Worm (Caenorhabditis elegans): ENCODE results near the gene F08F1.9.

The F08F1.9 gene

ce11 chrX:8381651-8382050, 29.0 kb downstream of the F08F1.9 start (continued):
- peak; percentile 87 for TF ChIP-seq die-1 (tag; optimal IDR thresholded peaks at IDR 0.05)
- TF ChIP-seq zim-3 (tag; optimal IDR thresholded peaks at IDR 0.05) = no peak
- TF ChIP-seq F52B5.7 (tag; optimal IDR thresholded peaks at IDR 0.05) = no peak
- peak; percentile 38 for TF ChIP-seq attf-5 (GFP tag; optimal IDR thresholded peaks at IDR 0.05)
- TF ChIP-seq rpc-1 (optimal IDR thresholded peaks at IDR 0.05) = peak; percentile 86
- peak; percentile 96 for TF ChIP-seq rpc-1 (tag; optimal IDR thresholded peaks at IDR 0.05)
- no peak for TF ChIP-seq cebp-1 (GFP tag; IDR thresholded peaks at IDR 0.05)
- TF ChIP-seq cebp-1 (tag; optimal IDR thresholded peaks at IDR 0.05) = peak; percentile 45
- TF ChIP-seq hrde-1 (tag; optimal IDR thresholded peaks at IDR 0.05; ENCODE audit: borderline replicate concordance) = peak; percentile 52
- TF ChIP-seq nfyb-1 (GFP tag; IDR thresholded peaks at IDR 0.05) = 0 out of 2 replicates have a peak, but pooled peaks have one; percentile 43
- TF ChIP-seq Y53F4B.3 (GFP tag; IDR thresholded peaks at IDR 0.05) = no peak
- 0 out of 2 replicates have a peak, but pooled peaks have one; percentile 23 for TF ChIP-seq attf-3 (GFP tag; conservative IDR thresholded peaks at IDR 0.05)
- peak; percentile 63 for TF ChIP-seq him-1 (tag; optimal IDR thresholded peaks at IDR 0.05)
- TF ChIP-seq ceh-79 (tag; optimal IDR thresholded peaks at IDR 0.05) = no peak
- TF ChIP-seq Y67H2A.10 (GFP tag; conservative IDR thresholded peaks at IDR 0.05) = no peak
- peak; percentile 24 to 59 for TF ChIP-seq rec-8 (tag; optimal IDR thresholded peaks at IDR 0.05)
- TF ChIP-seq ztf-22 (GFP tag; optimal IDR thresholded peaks at IDR 0.05) = no peak
- TF ChIP-seq D2030.7 (GFP tag; IDR thresholded peaks at IDR 0.05) = peak; percentile 80
- TF ChIP-seq tbp1 (GFP tag; optimal IDR thresholded peaks at IDR 0.05) = peak; percentile 95
- 0 out of 2 replicates have a peak, but pooled peaks have one; percentile 53 for TF ChIP-seq Y56A3A.18 (GFP tag; IDR thresholded peaks at IDR 0.05)
- TF ChIP-seq unc-62 (GFP tag; optimal IDR thresholded peaks at IDR 0.05) = no peak
- peak; percentile 45; the same call in 1 of the 2 replicates for TF ChIP-seq ceh-100 (GFP tag; IDR thresholded peaks at IDR 0.05)
- TF ChIP-seq unc-130 (GFP tag; optimal IDR thresholded peaks at IDR 0.05) = no peak
- TF ChIP-seq ZK185.1 (tag; optimal IDR thresholded peaks at IDR 0.05; ENCODE audit: poor library complexity, severe bottlenecking) = peak; percentile 64
- TF ChIP-seq ama-1 (optimal IDR thresholded peaks at IDR 0.05) = no peak
- peak in 1 of 2 experiments; percentile 59 for TF ChIP-seq ama-1 (GFP tag; optimal IDR thresholded peaks at IDR 0.05)
- TF ChIP-seq lin-35 (GFP tag; optimal IDR thresholded peaks at IDR 0.05) = no peak
- peak; percentile 89 for TF ChIP-seq pbrm-1 (GFP tag; IDR thresholded peaks at IDR 0.05)
- peak; percentile 28; the same call in 1 of the 2 replicates for TF ChIP-seq ekl-4 (GFP tag; IDR thresholded peaks at IDR 0.05)
- peak; percentile 24 for TF ChIP-seq lin-54 (GFP tag; optimal IDR thresholded peaks at IDR 0.05)
- no peak for TF ChIP-seq nfya-2 (GFP tag; IDR thresholded peaks at IDR 0.05)
- no peak for TF ChIP-seq akir-1 (GFP tag; optimal IDR thresholded peaks at IDR 0.05)
- 0 out of 2 replicates have a peak, but pooled peaks have one; percentile 36 for TF ChIP-seq ceh-40 (GFP tag; IDR thresholded peaks at IDR 0.05)
- TF ChIP-seq let-607 (tag; optimal IDR thresholded peaks at IDR 0.05) = peak in 1 of 2 experiments; percentile 34
- peak; percentile 43 for TF ChIP-seq T07F8.4 (tag; optimal IDR thresholded peaks at IDR 0.05)
- no peak for TF ChIP-seq dpff-1 (tag; optimal IDR thresholded peaks at IDR 0.05)
- no peak for TF ChIP-seq hlh-12 (tag; optimal IDR thresholded peaks at IDR 0.05)
- TF ChIP-seq F10E7.11 (tag; optimal IDR thresholded peaks at IDR 0.05) = peak; percentile 26
- TF ChIP-seq ztf-18 (tag; optimal IDR thresholded peaks at IDR 0.05) = peak; percentile 46
- 0 out of 2 replicates have a peak, but pooled peaks have one; percentile 22 for TF ChIP-seq rcor-1 (GFP tag; IDR thresholded peaks at IDR 0.05)
- peak; percentile 89 for TF ChIP-seq lin-26 (GFP tag; IDR thresholded peaks at IDR 0.05)
- TF ChIP-seq ztf-3 (GFP tag; optimal IDR thresholded peaks at IDR 0.05) = no peak
- 0 out of 2 replicates have a peak, but pooled peaks have one; percentile 30 for TF ChIP-seq F39B2.1 (GFP tag; IDR thresholded peaks at IDR 0.05)
- TF ChIP-seq repo-1 (tag; optimal IDR thresholded peaks at IDR 0.05) = peak; percentile 58
